Fruit fly (Drosophila melanogaster): ENCODE measurements around the gene CG13280.
A peak's percentile ranks its signal among the peaks of the same experiment; 100 is the strongest.

CG13280 gene

DNA sequence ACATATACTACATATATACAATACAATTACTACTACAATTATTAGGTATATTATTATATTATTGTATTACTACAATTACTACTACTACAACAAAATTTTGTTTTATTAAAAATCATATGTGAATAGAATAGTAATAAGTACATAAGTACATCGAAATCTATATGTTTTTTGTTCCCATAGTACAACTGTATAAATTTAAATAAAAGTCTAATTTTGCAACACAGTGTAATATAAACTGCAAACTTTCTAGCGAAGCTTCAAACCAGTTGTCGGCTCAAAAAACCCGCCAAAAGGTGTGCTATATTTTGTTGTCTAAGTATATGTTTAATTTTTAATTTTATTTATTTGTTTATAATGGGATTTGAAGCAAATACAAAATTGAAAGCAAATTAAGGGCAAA lies 38.7 kb upstream of the CG13280 start (continued):
- TF ChIP-seq sob (GFP tag; IDR thresholded peaks at IDR 0.05) (no peak), hbn (GFP tag; IDR thresholded peaks at IDR 0.05; ENCODE audit: partially characterized antibody) (no peak), Hsf (GFP tag; optimal IDR thresholded peaks at IDR 0.05) (no peak), Hr51 (GFP tag; optimal IDR thresholded peaks at IDR 0.05) (peak in 1 of 2 experiments; percentile 41), CG2678 (tag; optimal IDR thresholded peaks at IDR 0.05) (peak; percentile 19), CG4360 (GFP tag; IDR thresholded peaks at IDR 0.05) (no peak), CG15601 (tag; optimal IDR thresholded peaks at IDR 0.05) (peak; percentile 18), CG11093 (GFP tag; IDR thresholded peaks at IDR 0.05) (no peak), CG17328 (GFP tag; IDR thresholded peaks at IDR 0.05) (no peak), CG18599 (GFP tag; optimal IDR thresholded peaks at IDR 0.05) (no peak), Med (GFP tag) (no peak), pho (GFP tag; optimal IDR thresholded peaks at IDR 0.05) (no peak), CG6683 (GFP tag; optimal IDR thresholded peaks at IDR 0.05) (no peak), lola (GFP tag; optimal IDR thresholded peaks at IDR 0.05) (peak in 1 of 3 experiments; percentile 37), CG30403 (GFP tag; optimal IDR thresholded peaks at IDR 0.05) (no peak), gsb-n (tag; optimal IDR thresholded peaks at IDR 0.05) (peak; percentile 51), CG15696 (tag; optimal IDR thresholded peaks at IDR 0.05) (no peak), pb (GFP tag; optimal IDR thresholded peaks at IDR 0.05) (no peak), CG33557 (GFP tag; optimal IDR thresholded peaks at IDR 0.05) (no peak), tap (tag; optimal IDR thresholded peaks at IDR 0.05) (peak; percentile 25), CG12391 (tag; optimal IDR thresholded peaks at IDR 0.05) (peak; percentile 37), CTCF (GFP tag; optimal IDR thresholded peaks at IDR 0.05) (peak; percentile 20), bowl (GFP tag; IDR thresholded peaks at IDR 0.05) (no peak), insv (GFP tag; optimal IDR thresholded peaks at IDR 0.05) (no peak), CG7271 (tag; optimal IDR thresholded peaks at IDR 0.05) (no peak), gcm (GFP tag; optimal IDR thresholded peaks at IDR 0.05) (peak; percentile 17), trem (tag; optimal IDR thresholded peaks at IDR 0.05) (peak; percentile 20), zfh2 (GFP tag; optimal IDR thresholded peaks at IDR 0.05) (no peak), B-H2 (GFP tag; optimal IDR thresholded peaks at IDR 0.05) (no peak), CG4854 (GFP tag; optimal IDR thresholded peaks at IDR 0.05) (no peak), nom (GFP tag; optimal IDR thresholded peaks at IDR 0.05) (no peak), sisA (GFP tag; IDR thresholded peaks at IDR 0.05) (no peak), chm (GFP tag; IDR thresholded peaks at IDR 0.05) (no peak), CG17912 (GFP tag; optimal IDR thresholded peaks at IDR 0.05) (no peak), Neu2 (GFP tag; optimal IDR thresholded peaks at IDR 0.05; ENCODE audit: borderline replicate concordance) (no peak), Rfx (GFP tag; IDR thresholded peaks at IDR 0.05) (0 out of 2 replicates have a peak, but pooled peaks have one; percentile 41), CG12071 (GFP tag; optimal IDR thresholded peaks at IDR 0.05) (no peak), CG9817 (tag; optimal IDR thresholded peaks at IDR 0.05) (no peak), Blimp-1 (GFP tag; optimal IDR thresholded peaks at IDR 0.05) (peak; percentile 30), wdn (GFP tag; IDR thresholded peaks at IDR 0.05) (no peak), sr (GFP tag; IDR thresholded peaks at IDR 0.05) (no peak), CG8290 (GFP tag; optimal IDR thresholded peaks at IDR 0.05) (no peak), CG8290 (tag; optimal IDR thresholded peaks at IDR 0.05) (no peak), unpg (GFP tag; optimal IDR thresholded peaks at IDR 0.05) (peak; percentile 44), CG10959 (GFP tag; IDR thresholded peaks at IDR 0.05) (no peak), tin (GFP tag; optimal IDR thresholded peaks at IDR 0.05) (no peak), Mad (GFP tag; optimal IDR thresholded peaks at IDR 0.05) (no peak), crc (GFP tag; optimal IDR thresholded peaks at IDR 0.05) (no peak), onecut (GFP tag; IDR thresholded peaks at IDR 0.05) (no peak), CG2712 (tag; optimal IDR thresholded peaks at IDR 0.05) (peak; percentile 50), CG3847 (GFP tag; IDR thresholded peaks at IDR 0.05) (no peak), Hey (tag; optimal IDR thresholded peaks at IDR 0.05) (no peak)

All from whole organism, embryonic.